Worm (Caenorhabditis elegans): Measurements from ENCODE around the gene F26D2.3.

DNA sequence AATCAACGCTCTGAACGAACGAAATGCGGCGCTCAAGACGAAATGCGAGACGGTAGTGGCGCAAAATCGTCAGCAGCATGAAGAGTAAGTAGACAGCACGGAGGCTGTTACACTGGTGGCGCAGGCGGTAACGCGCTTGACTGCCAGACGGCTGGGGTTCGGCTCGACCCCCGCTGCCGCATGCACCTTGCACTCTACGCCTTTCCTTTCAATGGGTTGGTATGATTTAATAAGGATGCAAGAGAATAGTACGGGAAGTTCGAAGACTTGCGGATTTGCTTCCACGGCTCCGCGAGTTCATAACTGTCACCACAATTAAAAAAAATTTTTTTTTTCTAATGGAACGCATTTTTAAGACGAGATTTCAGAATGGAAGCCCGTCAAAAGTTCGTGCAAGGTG, 37.7 kb upstream of the F26D2.3 start:
- TF ChIP-seq nhr-77 (tag; optimal IDR thresholded peaks at IDR 0.05), result no peak
- TF ChIP-seq fos-1 (tag; optimal IDR thresholded peaks at IDR 0.05), result no peak
- TF ChIP-seq snpc-4 (tag; optimal IDR thresholded peaks at IDR 0.05), result no peak
- TF ChIP-seq lsy-2 (tag; optimal IDR thresholded peaks at IDR 0.05), result peak in 1 of 2 experiments; percentile 68
- TF ChIP-seq F37D6.2 (tag; optimal IDR thresholded peaks at IDR 0.05), result peak; percentile 39
- peak; percentile 84 for TF ChIP-seq nhr-42 (GFP tag; IDR thresholded peaks at IDR 0.05)
- peak in 1 of 2 experiments; percentile 97 for TF ChIP-seq unc-62 (GFP tag; optimal IDR thresholded peaks at IDR 0.05 in 1 of 2)
- no peak for TF ChIP-seq unc-62 (tag; optimal IDR thresholded peaks at IDR 0.05)
- TF ChIP-seq mes-2 (tag; optimal IDR thresholded peaks at IDR 0.05; ENCODE audit: poor library complexity, severe bottlenecking), result peak; percentile 85
- no peak for TF ChIP-seq ceh-82 (tag; optimal IDR thresholded peaks at IDR 0.05)
- TF ChIP-seq egl-27 (tag; optimal IDR thresholded peaks at IDR 0.05), result no peak
- TF ChIP-seq unc-39 (tag; optimal IDR thresholded peaks at IDR 0.05), result no peak
